Worm (Caenorhabditis elegans) whole organism, midembryonic: ENCODE measurements around the gene srh-129.

Experiments used
- T22C8.4 ChIP-seq: fragments of 200-800 bp; sonication (Bioruptor generic); IDR thresholded peaks from 2 replicates; pipeline ENCODE4 v1.3.6; 2022; ENCODE audit warnings: missing genetic modification characterization, missing compliant biosample characterization
- cog-1 ChIP-seq: sonication (generic microtip); optimal IDR thresholded peaks from 2 replicates; lab custom pipeline; 2016; ENCODE audit warnings: missing genetic modification characterization, missing compliant biosample characterization
- flt-1 ChIP-seq: fragments of 200-800 bp; sonication (Bioruptor generic); IDR thresholded peaks from 2 replicates; pipeline ENCODE4 v1.3.6; 2022; ENCODE audit warnings: missing genetic modification characterization, missing compliant biosample characterization
- klf-2 ChIP-seq: fragments of 200-800 bp; sonication (Bioruptor generic); conservative IDR thresholded peaks from 2 replicates; pipeline ENCODE4 v1.3.6; 2022; ENCODE audit warnings: missing genetic modification reagents, missing genetic modification characterization, missing compliant biosample characterization
- med-1 ChIP-seq: sonication (generic microtip); optimal IDR thresholded peaks from 2 replicates; lab custom pipeline; 2017; ENCODE audit warnings: missing genetic modification characterization, mild to moderate bottlenecking, missing compliant biosample characterization, antibody characterized with exemption, missing genetic modification reagents; ENCODE audit not compliant: insufficient read depth
- ref-1 ChIP-seq: fragments of 200-800 bp; sonication (Bioruptor generic); conservative IDR thresholded peaks from 2 replicates; pipeline ENCODE4 v1.3.6; 2022; ENCODE audit warnings: missing genetic modification reagents, missing genetic modification characterization, missing compliant biosample characterization
- tab-1 ChIP-seq: fragments of 200-800 bp; sonication (Bioruptor generic); IDR thresholded peaks from 2 replicates; pipeline ENCODE4 v1.3.6; 2022; ENCODE audit warnings: missing genetic modification characterization, missing compliant biosample characterization
- ztf-23 ChIP-seq: fragments of 200-800 bp; sonication (Bioruptor generic); IDR thresholded peaks from 2 replicates; pipeline ENCODE4 v1.3.6; 2022; ENCODE audit warnings: missing genetic modification reagents, missing genetic modification characterization, missing compliant biosample characterization

DNA sequence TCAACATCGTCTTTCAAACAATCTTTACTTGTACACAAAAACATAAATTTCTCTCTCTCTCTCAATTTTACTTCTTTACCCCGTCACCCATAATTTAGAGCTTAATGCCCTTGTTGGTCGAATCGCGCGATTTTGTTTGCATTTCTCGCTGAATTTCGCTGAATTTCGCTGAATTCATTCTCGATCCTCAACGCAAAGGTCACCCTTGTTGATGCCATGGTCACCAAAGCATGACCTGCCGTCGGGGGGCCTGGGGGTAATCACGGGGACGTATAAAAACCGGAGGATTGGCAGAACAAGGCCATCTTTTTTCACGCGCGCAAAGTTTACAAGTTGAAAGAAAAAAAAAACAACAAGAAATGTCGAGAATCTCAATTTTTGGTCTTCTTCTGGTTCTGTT is 13.7 kb downstream of the srh-129 start, which contains the start of gene F14F9.8:
- TF ChIP-seq flt-1, result no peak
- no peak for TF ChIP-seq T22C8.4 (GFP tag; lab: Robert Waterston, UW)
- TF ChIP-seq klf-2, result no peak
- no peak for TF ChIP-seq cog-1 (tag; lab: Kevin White, UChicago)
- TF ChIP-seq med-1 (GFP tag; lab: Kevin White, UChicago), result no peak
- TF ChIP-seq ref-1, result no peak
- no peak for TF ChIP-seq ztf-23
- no peak for TF ChIP-seq tab-1 (GFP tag; lab: Robert Waterston, UW)
